In genomic region chr3R:14739501-14740252, dm6 we compare ENCODE assay signal across 5 fruit fly cellular contexts.
TF ChIP-seq lines count a peak whose summit lies in the region.

No protein-coding gene starts in this region.

- TF ChIP-seq CTCF in whole organism, embryonic (GFP tag; optimal IDR thresholded peaks at IDR 0.05; lab: Kevin White, UChicago) = no peak

TF ChIP-seq in whole organism, adult, 20 proteins besides CTCF, POLR2A, EP300 and RAD21:
- TF ChIP-seq CG14711 (tag; optimal IDR thresholded peaks at IDR 0.05; lab: Kevin White, UChicago) (no peak), ovo (GFP tag; optimal IDR thresholded peaks at IDR 0.05; lab: Kevin White, UChicago) (peak; percentile 95), cnc (optimal IDR thresholded peaks at IDR 0.05; lab: Kevin White, UChicago) (peak in 1 of 2 experiments; percentile 53), tj (GFP tag; optimal IDR thresholded peaks at IDR 0.05; lab: Kevin White, UChicago) (peak; percentile 42), Hr96 (GFP tag; optimal IDR thresholded peaks at IDR 0.05; lab: Kevin White, UChicago) (no peak), kay (GFP tag; lab: Kevin White, UChicago; ENCODE audit: borderline replicate concordance) (peak; percentile 55)

TF ChIP-seq in whole organism, embryonic, 481 proteins besides CTCF, POLR2A, EP300 and RAD21 (continues in another document):
- no peak for TF ChIP-seq CG13624 (GFP tag; optimal IDR thresholded peaks at IDR 0.05; lab: Kevin White, UChicago)
- no peak for TF ChIP-seq CG7839 (tag; optimal IDR thresholded peaks at IDR 0.05; lab: Kevin White, UChicago)
- TF ChIP-seq CG8944 (GFP tag; optimal IDR thresholded peaks at IDR 0.05; lab: Kevin White, UChicago) = no peak
- TF ChIP-seq CG3838 (GFP tag; optimal IDR thresholded peaks at IDR 0.05; lab: Kevin White, UChicago) = no peak
- TF ChIP-seq insv (GFP tag; optimal IDR thresholded peaks at IDR 0.05; lab: Kevin White, UChicago) = peak in 1 of 2 experiments; percentile 21
- peak; percentile 76 for TF ChIP-seq Med (GFP tag; lab: Kevin White, UChicago)
- no peak for TF ChIP-seq knrl (GFP tag; IDR thresholded peaks at IDR 0.05; lab: Robert Waterston, UW; ENCODE audit: partially characterized antibody)
- TF ChIP-seq CG9727 (GFP tag; optimal IDR thresholded peaks at IDR 0.05; lab: Kevin White, UChicago) = peak; percentile 19
- peak; percentile 16 for TF ChIP-seq HmgD (GFP tag; optimal IDR thresholded peaks at IDR 0.05; lab: Kevin White, UChicago)
- TF ChIP-seq CG18599 (GFP tag; optimal IDR thresholded peaks at IDR 0.05; lab: Kevin White, UChicago) = no peak
- TF ChIP-seq CG17385 (GFP tag; optimal IDR thresholded peaks at IDR 0.05; lab: Kevin White, UChicago) = peak; percentile 67
- TF ChIP-seq hbn (GFP tag; IDR thresholded peaks at IDR 0.05; lab: Robert Waterston, UW; ENCODE audit: partially characterized antibody) = no peak
- TF ChIP-seq CG7963 (GFP tag; IDR thresholded peaks at IDR 0.05; lab: Robert Waterston, UW; ENCODE audit: partially characterized antibody) = no peak
- no peak for TF ChIP-seq Sry-δ (GFP tag; optimal IDR thresholded peaks at IDR 0.05; lab: Kevin White, UChicago)
- peak; percentile 87 for TF ChIP-seq bigmax (GFP tag; optimal IDR thresholded peaks at IDR 0.05; lab: Kevin White, UChicago)
- no peak for TF ChIP-seq sim (GFP tag; IDR thresholded peaks at IDR 0.05; lab: Robert Waterston, UW)
- no peak for TF ChIP-seq Asciz (GFP tag; optimal IDR thresholded peaks at IDR 0.05; lab: Kevin White, UChicago)
- no peak for TF ChIP-seq Jarid2 (GFP tag; optimal IDR thresholded peaks at IDR 0.05; lab: Kevin White, UChicago)
- no peak for TF ChIP-seq CG16815 (GFP tag; optimal IDR thresholded peaks at IDR 0.05; lab: Kevin White, UChicago)
- peak; percentile 38 for TF ChIP-seq sens (GFP tag; lab: Kevin White, UChicago)
- TF ChIP-seq CG12391 (tag; optimal IDR thresholded peaks at IDR 0.05; lab: Kevin White, UChicago) = no peak
- peak; percentile 76 for TF ChIP-seq crol (GFP tag; IDR thresholded peaks at IDR 0.05; lab: Robert Waterston, UW)

TF ChIP-seq in whole organism, prepupa, 60 proteins besides CTCF, POLR2A, EP300 and RAD21 (continues in another document):
- TF ChIP-seq Eip93F (GFP tag; optimal IDR thresholded peaks at IDR 0.05; lab: Kevin White, UChicago) (no peak), CG15336 (GFP tag; IDR thresholded peaks at IDR 0.05; lab: Robert Waterston, UW) (0 out of 2 replicates have a peak, but pooled peaks have one; percentile 25), dac (GFP tag; optimal IDR thresholded peaks at IDR 0.05; lab: Kevin White, UChicago) (no peak), net (GFP tag; optimal IDR thresholded peaks at IDR 0.05; lab: Kevin White, UChicago) (no peak), CG6792 (GFP tag; optimal IDR thresholded peaks at IDR 0.05; lab: Kevin White, UChicago) (no peak), CG11294 (GFP tag; IDR thresholded peaks at IDR 0.05; lab: Robert Waterston, UW) (no peak; the same call in 1 of the 2 replicates), CG11902 (GFP tag; optimal IDR thresholded peaks at IDR 0.05; lab: Kevin White, UChicago) (no peak), Smox (GFP tag; optimal IDR thresholded peaks at IDR 0.05; lab: Kevin White, UChicago) (no peak), Ets96B (tag; optimal IDR thresholded peaks at IDR 0.05; lab: Kevin White, UChicago) (no peak), salr (GFP tag; optimal IDR thresholded peaks at IDR 0.05; lab: Kevin White, UChicago) (no peak), esn (GFP tag; optimal IDR thresholded peaks at IDR 0.05; lab: Kevin White, UChicago) (no peak), Ets21C (GFP tag; optimal IDR thresholded peaks at IDR 0.05; lab: Kevin White, UChicago) (no peak), Hr39 (GFP tag; optimal IDR thresholded peaks at IDR 0.05; lab: Kevin White, UChicago) (no peak), CG6276 (GFP tag; optimal IDR thresholded peaks at IDR 0.05; lab: Kevin White, UChicago) (no peak), ss (GFP tag; optimal IDR thresholded peaks at IDR 0.05; lab: Kevin White, UChicago) (no peak), CG6808 (GFP tag; optimal IDR thresholded peaks at IDR 0.05; lab: Kevin White, UChicago) (no peak), fd59A (GFP tag; optimal IDR thresholded peaks at IDR 0.05; lab: Kevin White, UChicago) (no peak), CG6163 (GFP tag; IDR thresholded peaks at IDR 0.05; lab: Robert Waterston, UW) (peak; percentile 40; the same call in 1 of the 3 replicates), Sox15 (GFP tag; optimal IDR thresholded peaks at IDR 0.05; lab: Kevin White, UChicago) (no peak), CG4318 (GFP tag; optimal IDR thresholded peaks at IDR 0.05; lab: Kevin White, UChicago) (no peak), CG8119 (GFP tag; IDR thresholded peaks at IDR 0.05; lab: Robert Waterston, UW) (no peak), CG10631 (GFP tag; optimal IDR thresholded peaks at IDR 0.05; lab: Kevin White, UChicago) (no peak), pdm3 (GFP tag; optimal IDR thresholded peaks at IDR 0.05; lab: Kevin White, UChicago) (no peak)

TF ChIP-seq in whole organism, pupa, 21 proteins besides CTCF, POLR2A, EP300 and RAD21:
- TF ChIP-seq gl (tag; optimal IDR thresholded peaks at IDR 0.05; lab: Kevin White, UChicago) (no peak), CG8301 (tag; optimal IDR thresholded peaks at IDR 0.05; lab: Kevin White, UChicago) (no peak), Pif1B (GFP tag; optimal IDR thresholded peaks at IDR 0.05; lab: Kevin White, UChicago) (no peak), CG17806 (tag; optimal IDR thresholded peaks at IDR 0.05; lab: Kevin White, UChicago) (no peak), CG14655 (GFP tag; optimal IDR thresholded peaks at IDR 0.05; lab: Kevin White, UChicago) (no peak), CG34367 (tag; optimal IDR thresholded peaks at IDR 0.05; lab: Kevin White, UChicago) (no peak), EcR (GFP tag; optimal IDR thresholded peaks at IDR 0.05; lab: Kevin White, UChicago) (no peak), CG12605 (GFP tag; IDR thresholded peaks at IDR 0.05; lab: Robert Waterston, UW) (no peak), CG4496 (GFP tag; IDR thresholded peaks at IDR 0.05; lab: Robert Waterston, UW) (peak; percentile 42; the same call in 1 of the 3 replicates), D1 (tag; optimal IDR thresholded peaks at IDR 0.05; lab: Kevin White, UChicago) (no peak), CG32121 (GFP tag; IDR thresholded peaks at IDR 0.05; lab: Robert Waterston, UW) (0 out of 2 replicates have a peak, but pooled peaks have one; percentile 13), Ets98B (GFP tag; IDR thresholded peaks at IDR 0.05; lab: Robert Waterston, UW) (no peak), CG8159 (tag; optimal IDR thresholded peaks at IDR 0.05; lab: Kevin White, UChicago) (no peak), CG10348 (GFP tag; IDR thresholded peaks at IDR 0.05; lab: Robert Waterston, UW) (no peak), rn (GFP tag; IDR thresholded peaks at IDR 0.05; lab: Robert Waterston, UW) (no peak), Snoo (tag; optimal IDR thresholded peaks at IDR 0.05; lab: Kevin White, UChicago) (no peak)
TF ChIP-seq in whole organism, pupa: peak in this region for 2.

TF ChIP-seq in whole organism, wandering third instar larva, 38 proteins besides CTCF, POLR2A, EP300 and RAD21:
- no peak for TF ChIP-seq usp (GFP tag; optimal IDR thresholded peaks at IDR 0.05; lab: Kevin White, UChicago)
- TF ChIP-seq Abd-B (GFP tag; optimal IDR thresholded peaks at IDR 0.05; lab: Kevin White, UChicago) = no peak
- no peak for TF ChIP-seq Hr83 (GFP tag; optimal IDR thresholded peaks at IDR 0.05; lab: Kevin White, UChicago; ENCODE audit: poor library complexity, severe bottlenecking)
- TF ChIP-seq N (GFP tag; optimal IDR thresholded peaks at IDR 0.05; lab: Kevin White, UChicago) = peak; percentile 45
- TF ChIP-seq dl (GFP tag; optimal IDR thresholded peaks at IDR 0.05; lab: Kevin White, UChicago; ENCODE audit: insufficient read depth in 1 of 2, partially characterized antibody in 2 of 2) = no peak
- TF ChIP-seq Myc (optimal IDR thresholded peaks at IDR 0.05; lab: Kevin White, UChicago) = peak; percentile 17
- no peak for TF ChIP-seq psq (GFP tag; optimal IDR thresholded peaks at IDR 0.05; lab: Kevin White, UChicago)
